Fruit fly (Drosophila melanogaster) whole organism, embryonic: ENCODE measurements around the gene Mrtf.

Experiments used
- Ada2b ChIP-seq: fragments of 200-800 bp; sonication (Bioruptor generic); IDR thresholded peaks from 2 replicates; pipeline ENCODE4 v1.3.6; 2022; ENCODE audit warnings: missing biosample characterization, missing genetic modification characterization
- Blimp-1 ChIP-seq: fragments of 200-800 bp; sonication (Bioruptor generic); optimal IDR thresholded peaks from 3 replicates; lab custom pipeline; 2018; ENCODE audit warnings: missing biosample characterization, missing genetic modification characterization, mild to moderate bottlenecking, moderate library complexity, missing genetic modification reagents
- BtbVII ChIP-seq: fragments of 200-800 bp; sonication (Bioruptor generic); optimal IDR thresholded peaks from 3 replicates; lab custom pipeline; 2017; ENCODE audit warnings: missing biosample characterization, mild to moderate bottlenecking, missing genetic modification characterization
- CG10366 ChIP-seq: fragments of 200-800 bp; sonication (Bioruptor generic); IDR thresholded peaks from 2 replicates; pipeline ENCODE4 v1.3.6; 2022; ENCODE audit warnings: missing biosample characterization, missing genetic modification characterization
- CG11093 ChIP-seq: fragments of 200-800 bp; sonication (Bioruptor generic); IDR thresholded peaks from 3 replicates; pipeline ENCODE4 v1.3.6; 2022; ENCODE audit warnings: missing biosample characterization, missing genetic modification characterization
- CG11504 ChIP-seq: fragments of 200-800 bp; sonication (Bioruptor generic); optimal IDR thresholded peaks from 3 replicates; lab custom pipeline; 2019; ENCODE audit warnings: missing biosample characterization, mild to moderate bottlenecking, missing genetic modification characterization, moderate library complexity
- CG14860 ChIP-seq: fragments of 200-800 bp; sonication (Bioruptor generic); IDR thresholded peaks from 3 replicates; pipeline ENCODE4 v1.3.6; 2022; ENCODE audit warnings: missing biosample characterization, missing genetic modification characterization; ENCODE audit not compliant: partially characterized antibody
- CG17361 ChIP-seq: fragments of 200-800 bp; sonication (Bioruptor generic); IDR thresholded peaks from 3 replicates; pipeline ENCODE4 v1.3.6; 2022; ENCODE audit warnings: missing biosample characterization, missing genetic modification characterization
- CG18262 ChIP-seq: fragments of 200-800 bp; optimal IDR thresholded peaks from 3 replicates; lab custom pipeline; 2019; ENCODE audit warnings: missing biosample characterization, mild to moderate bottlenecking, missing genetic modification characterization, moderate library complexity
- CG31224 ChIP-seq: fragments of 200-800 bp; sonication (Bioruptor generic); IDR thresholded peaks from 2 replicates; pipeline ENCODE4 v1.3.6; 2022; ENCODE audit warnings: missing biosample characterization, missing genetic modification characterization
- CG31441 ChIP-seq: fragments of 200-800 bp; sonication (Bioruptor generic); IDR thresholded peaks from 2 replicates; pipeline ENCODE4 v1.3.6; 2022; ENCODE audit warnings: missing biosample characterization, missing genetic modification characterization
- CG32772 ChIP-seq: fragments of 200-800 bp; sonication (Bioruptor generic); IDR thresholded peaks from 2 replicates; pipeline ENCODE4 v1.3.6; 2022; ENCODE audit warnings: missing biosample characterization, missing genetic modification characterization
- CG33213 ChIP-seq: fragments of 200-800 bp; sonication (Bioruptor generic); optimal IDR thresholded peaks from 3 replicates; lab custom pipeline; 2016; ENCODE audit warnings: missing biosample characterization, missing genetic modification characterization
- CG34422 ChIP-seq: fragments of 200-800 bp; sonication (Bioruptor generic); IDR thresholded peaks from 3 replicates; pipeline ENCODE4 v1.3.6; 2022; ENCODE audit warnings: missing biosample characterization, missing genetic modification characterization
- CG4282 ChIP-seq: fragments of 200-800 bp; sonication (Bioruptor generic); optimal IDR thresholded peaks from 2 replicates; lab custom pipeline; 2016; ENCODE audit warnings: missing biosample characterization, missing genetic modification characterization
- CG7271 ChIP-seq: fragments of 200-800 bp; sonication (Bioruptor generic); optimal IDR thresholded peaks from 2 replicates; lab custom pipeline; 2018; ENCODE audit warnings: missing biosample characterization, mild to moderate bottlenecking, missing genetic modification characterization, moderate library complexity
- CG7372 ChIP-seq: fragments of 200-800 bp; sonication (Bioruptor generic); IDR thresholded peaks from 2 replicates; pipeline ENCODE4 v1.3.6; 2022; ENCODE audit warnings: missing biosample characterization, missing genetic modification characterization
- CG9932 ChIP-seq: fragments of 200-800 bp; sonication (Bioruptor generic); IDR thresholded peaks from 2 replicates; pipeline ENCODE4 v1.3.6; 2022; ENCODE audit warnings: missing biosample characterization, missing genetic modification characterization
- E2f1 ChIP-seq: fragments of 200-800 bp; sonication (Bioruptor generic); IDR thresholded peaks from 2 replicates; pipeline ENCODE4 v1.3.6; 2022; ENCODE audit warnings: missing biosample characterization, missing genetic modification characterization
- E2f2 ChIP-seq: fragments of 200-800 bp; sonication (Bioruptor generic); IDR thresholded peaks from 2 replicates; pipeline ENCODE4 v1.3.6; 2022; ENCODE audit warnings: missing biosample characterization, missing genetic modification characterization
- ERR ChIP-seq: fragments of 200-800 bp; sonication (Bioruptor generic); optimal IDR thresholded peaks from 2 replicates; lab custom pipeline; 2016; ENCODE audit warnings: missing biosample characterization, missing genetic modification characterization
- H2.0 ChIP-seq: fragments of 200-800 bp; sonication (Bioruptor generic); IDR thresholded peaks from 2 replicates; pipeline ENCODE4 v1.3.6; 2022; ENCODE audit warnings: missing biosample characterization, missing genetic modification characterization
- HLH3B ChIP-seq: fragments of 200-800 bp; sonication (Bioruptor generic); IDR thresholded peaks from 2 replicates; pipeline ENCODE4 v1.3.6; 2022; ENCODE audit warnings: missing biosample characterization, missing genetic modification characterization
- Hr51 ChIP-seq, 2 experiments: fragments of 200-800 bp; sonication (Bioruptor generic); optimal IDR thresholded peaks; 2 replicates in 1 of 2; 3 replicates in 1 of 2; lab custom pipeline; 2016 to 2018; ENCODE audit warnings: missing biosample characterization in 2 of 2, missing genetic modification characterization in 2 of 2, mild to moderate bottlenecking in 1 of 2, moderate library complexity in 1 of 2
- NC2α ChIP-seq: fragments of 200-800 bp; sonication (Bioruptor generic); optimal IDR thresholded peaks from 2 replicates; lab custom pipeline; 2016; ENCODE audit warnings: missing biosample characterization, missing genetic modification characterization
- NFAT ChIP-seq: fragments of 200-800 bp; sonication (Bioruptor generic); IDR thresholded peaks from 2 replicates; pipeline ENCODE4 v1.3.6; 2022; ENCODE audit warnings: missing biosample characterization, missing genetic modification characterization
- Optix ChIP-seq: fragments of 200-800 bp; sonication (Bioruptor generic); IDR thresholded peaks from 3 replicates; pipeline ENCODE4 v1.3.6; 2022; ENCODE audit warnings: missing biosample characterization, missing genetic modification characterization
- Ptx1 ChIP-seq: fragments of 200-800 bp; sonication (Bioruptor generic); IDR thresholded peaks from 2 replicates; pipeline ENCODE4 v1.3.6; 2022; ENCODE audit warnings: missing biosample characterization, missing genetic modification characterization
- Rx ChIP-seq: fragments of 200-800 bp; sonication (Bioruptor generic); IDR thresholded peaks from 2 replicates; pipeline ENCODE4 v1.3.6; 2022; ENCODE audit warnings: missing biosample characterization, missing genetic modification characterization
- al ChIP-seq: fragments of 200-800 bp; sonication (Bioruptor generic); IDR thresholded peaks from 2 replicates; pipeline ENCODE4 v1.3.6; 2022; ENCODE audit warnings: missing biosample characterization, missing genetic modification characterization
- ap ChIP-seq: fragments of 200-800 bp; sonication (Bioruptor generic); IDR thresholded peaks from 2 replicates; pipeline ENCODE4 v1.3.6; 2022; ENCODE audit warnings: missing biosample characterization, missing genetic modification characterization
- ash1 ChIP-seq: fragments of 200-800 bp; sonication (Bioruptor generic); optimal IDR thresholded peaks from 2 replicates; lab custom pipeline; 2018; ENCODE audit warnings: missing biosample characterization, mild to moderate bottlenecking, missing genetic modification characterization
- cato ChIP-seq: fragments of 200-800 bp; sonication (Bioruptor generic); optimal IDR thresholded peaks from 2 replicates; lab custom pipeline; 2016; ENCODE audit warnings: missing biosample characterization, missing genetic modification characterization, borderline replicate concordance
- ci ChIP-seq: fragments of 200-800 bp; sonication (Bioruptor generic); IDR thresholded peaks from 3 replicates; pipeline ENCODE4 v1.3.6; 2022; ENCODE audit warnings: missing biosample characterization, missing genetic modification characterization
- dan ChIP-seq: fragments of 200-800 bp; sonication (Bioruptor generic); IDR thresholded peaks from 2 replicates; pipeline ENCODE4 v1.3.6; 2022; ENCODE audit warnings: missing biosample characterization, missing genetic modification characterization
- dmrt99B ChIP-seq: fragments of 200-800 bp; sonication (Bioruptor generic); optimal IDR thresholded peaks from 2 replicates; lab custom pipeline; 2018; ENCODE audit warnings: missing biosample characterization, mild to moderate bottlenecking, missing genetic modification characterization, moderate library complexity
- dysf ChIP-seq: fragments of 200-800 bp; sonication (Bioruptor generic); IDR thresholded peaks from 3 replicates; pipeline ENCODE4 v1.3.6; 2022; ENCODE audit warnings: missing biosample characterization, missing genetic modification characterization
- esg ChIP-seq: fragments of 200-800 bp; sonication (Bioruptor generic); conservative IDR thresholded peaks from 2 replicates; pipeline ENCODE4 v1.3.6; 2022; ENCODE audit warnings: missing biosample characterization, missing genetic modification characterization
- gce ChIP-seq: fragments of 200-800 bp; sonication (Bioruptor generic); IDR thresholded peaks from 3 replicates; pipeline ENCODE4 v1.3.6; 2022; ENCODE audit warnings: missing biosample characterization, missing genetic modification characterization
- grau ChIP-seq: fragments of 200-800 bp; optimal IDR thresholded peaks from 3 replicates; lab custom pipeline; 2019; ENCODE audit warnings: missing biosample characterization, mild to moderate bottlenecking, missing genetic modification characterization, moderate library complexity
- gro ChIP-seq: fragments of 200-800 bp; sonication (Bioruptor generic); optimal IDR thresholded peaks from 2 replicates; lab custom pipeline; 2016; ENCODE audit warnings: missing biosample characterization, missing genetic modification characterization
- hkb ChIP-seq, 2 experiments: fragments of 200-800 bp in 1 of 2; fragments of >200 bp in 1 of 2; sonication (Bioruptor generic) in 1 of 2; IDR thresholded peaks in 1 of 2; optimal IDR thresholded peaks in 1 of 2; 2 replicates each; pipeline versions ENCODE4 v1.3.6 to Lab custom; 2017 to 2022; ENCODE audit warnings: missing biosample characterization in 1 of 2, missing genetic modification characterization in 1 of 2
- otp ChIP-seq: fragments of 200-800 bp; sonication (Bioruptor generic); IDR thresholded peaks from 3 replicates; pipeline ENCODE4, ENCODE4 v1.3.6; 2022; ENCODE audit warnings: missing biosample characterization, missing genetic modification characterization
- slp2 ChIP-seq: fragments of 200-800 bp; sonication (Bioruptor generic); optimal IDR thresholded peaks from 2 replicates; lab custom pipeline; 2016; ENCODE audit warnings: missing biosample characterization, missing genetic modification characterization
- sr ChIP-seq: fragments of 200-800 bp; sonication (Bioruptor generic); IDR thresholded peaks from 3 replicates; pipeline ENCODE4 v1.3.6; 2022; ENCODE audit warnings: missing biosample characterization, missing genetic modification characterization
- ttk ChIP-seq: fragments of 200-800 bp; sonication (Bioruptor generic); IDR thresholded peaks from 2 replicates; pipeline ENCODE4 v2.1.2; 2022; ENCODE audit warnings: missing biosample characterization, missing genetic modification characterization
- wek ChIP-seq: fragments of 200-800 bp; sonication (Bioruptor generic); optimal IDR thresholded peaks from 3 replicates; lab custom pipeline; 2018; ENCODE audit warnings: missing biosample characterization, mild to moderate bottlenecking, missing genetic modification characterization, moderate library complexity
- z ChIP-seq: fragments of 200-800 bp; sonication (Bioruptor generic); IDR thresholded peaks from 3 replicates; pipeline ENCODE4 v1.3.6; 2022; ENCODE audit warnings: missing biosample characterization, missing genetic modification characterization

Mrtf gene

DNA sequence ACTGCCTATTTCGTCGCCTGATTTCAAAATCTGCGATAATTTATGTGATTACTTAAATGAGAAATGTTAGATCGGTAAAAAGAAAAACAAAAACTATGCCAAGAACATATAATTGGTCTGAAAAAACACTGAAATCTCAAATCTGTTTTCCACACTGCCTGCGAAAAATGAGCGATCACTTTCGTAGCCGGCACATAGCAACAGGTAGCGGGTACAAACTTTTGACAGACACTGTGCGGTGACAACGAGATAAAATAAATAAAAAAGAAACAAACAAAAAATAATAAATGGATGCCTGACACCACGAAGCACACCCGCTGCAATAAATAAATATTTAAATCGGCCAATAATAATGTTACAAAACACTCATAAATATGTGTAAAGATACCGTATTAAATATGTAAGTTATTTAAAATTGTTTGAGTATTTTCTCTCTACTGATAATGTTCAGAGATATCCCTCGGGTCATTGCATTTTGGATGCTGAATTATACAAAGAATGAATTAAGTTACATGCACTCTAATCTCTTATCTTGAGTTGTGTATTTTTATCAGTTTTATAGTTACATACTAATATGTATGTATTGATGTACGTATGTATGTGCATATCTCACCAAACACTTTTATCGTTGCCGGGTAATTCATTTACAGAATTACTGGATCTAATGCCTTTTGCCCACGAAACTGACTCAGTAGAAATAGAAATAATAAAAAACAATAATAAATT is 1.2 kb downstream of the Mrtf start (continued):
- TF ChIP-seq sr (GFP tag; lab: Robert Waterston, UW) (0 out of 3 replicates have a peak, but pooled peaks have one; percentile 5), CG4282 (GFP tag; lab: Kevin White, UChicago) (no peak), ERR (GFP tag; lab: Kevin White, UChicago) (no peak), NC2α (GFP tag; lab: Kevin White, UChicago) (no peak), CG7271 (no peak), Blimp-1 (GFP tag; lab: Kevin White, UChicago) (peak; percentile 16), cato (GFP tag; lab: Kevin White, UChicago) (no peak), ash1 (GFP tag; lab: Kevin White, UChicago) (no peak), dan (GFP tag; lab: Robert Waterston, UW) (no peak), slp2 (GFP tag; lab: Kevin White, UChicago) (no peak), CG18262 (no peak), E2f1 (GFP tag; lab: Robert Waterston, UW) (no peak; the same call in 1 of the 2 replicates), Rx (GFP tag; lab: Robert Waterston, UW) (no peak)
- TF ChIP-seq, all 482 proteins: peak for 61

DNA sequence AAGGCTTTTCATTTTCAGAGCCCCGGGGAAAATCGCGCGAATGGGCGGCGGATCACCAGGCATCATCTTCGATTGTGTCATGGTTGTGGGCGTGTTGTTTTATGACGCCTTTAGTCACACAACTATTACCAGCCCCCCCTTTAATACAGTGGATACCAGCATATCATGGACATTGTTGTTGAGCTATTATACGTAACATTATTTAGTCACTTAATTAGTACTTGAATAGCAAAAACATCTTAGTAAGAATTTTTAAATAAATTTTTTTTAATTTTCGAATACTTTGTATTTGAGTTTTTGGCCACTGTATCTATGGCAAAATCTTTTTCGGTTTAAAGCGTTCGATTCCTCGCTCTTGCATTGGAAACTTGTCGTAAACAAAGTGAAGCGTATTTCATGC is 2.6 kb downstream of the Mrtf start:
- TF ChIP-seq H2.0 (GFP tag; lab: Robert Waterston, UW) (peak; percentile 52), dmrt99B (tag; lab: Kevin White, UChicago) (peak; percentile 45), z (GFP tag; lab: Robert Waterston, UW) (no peak), gro (GFP tag; lab: Kevin White, UChicago) (no peak), CG11093 (GFP tag; lab: Robert Waterston, UW) (peak; percentile 37; the same call in 1 of the 3 replicates), ttk (0 out of 2 replicates have a peak, but pooled peaks have one; percentile 23), CG7372 (peak; percentile 40; the same call in 1 of the 2 replicates), dysf (peak; percentile 61; the same call in 2 of the 3 replicates), CG31441 (GFP tag; lab: Robert Waterston, UW) (0 out of 2 replicates have a peak, but pooled peaks have one; percentile 20), HLH3B (GFP tag; lab: Robert Waterston, UW) (peak; percentile 49), ap (0 out of 2 replicates have a peak, but pooled peaks have one; percentile 24), CG32772 (GFP tag; lab: Robert Waterston, UW) (0 out of 2 replicates have a peak, but pooled peaks have one; percentile 18), CG34422 (GFP tag; lab: Robert Waterston, UW) (0 out of 3 replicates have a peak, but pooled peaks have one; percentile 39), wek (no peak), CG33213 (no peak), CG17361 (GFP tag; lab: Robert Waterston, UW) (0 out of 3 replicates have a peak, but pooled peaks have one; percentile 33), CG11504 (tag; lab: Kevin White, UChicago) (peak; percentile 9), ci (GFP tag; lab: Robert Waterston, UW) (peak; percentile 48; the same call in 1 of the 3 replicates), E2f2 (peak; percentile 27), Hr51 (GFP tag; optimal IDR thresholded peaks at IDR 0.05; lab: Kevin White, UChicago) (peak in 1 of 2 experiments; percentile 36), grau (peak; percentile 29), CG9932 (GFP tag; lab: Robert Waterston, UW) (peak; percentile 67), CG14860 (GFP tag; lab: Robert Waterston, UW) (no peak), CG31224 (GFP tag; lab: Robert Waterston, UW) (peak; percentile 43; the same call in 1 of the 2 replicates), BtbVII (no peak), Optix (no peak), hkb (optimal IDR thresholded peaks at IDR 0.05; lab: Kevin White, UChicago) (no peak), hkb (GFP tag; IDR thresholded peaks at IDR 0.05; lab: Robert Waterston, UW) (0 out of 2 replicates have a peak, but pooled peaks have one; percentile 27), Ptx1 (GFP tag; lab: Robert Waterston, UW) (peak; percentile 60), CG10366 (peak; percentile 47), Ada2b (GFP tag; lab: Robert Waterston, UW) (peak; percentile 44; the same call in 1 of the 2 replicates), NFAT (peak; percentile 25; the same call in 1 of the 2 replicates), otp (no peak), gce (GFP tag; lab: Robert Waterston, UW) (0 out of 3 replicates have a peak, but pooled peaks have one; percentile 8), al (GFP tag; lab: Robert Waterston, UW) (peak; percentile 48; the same call in 1 of the 2 replicates), esg (peak; percentile 53)
